Worm (Caenorhabditis elegans): ENCODE data around the gene Y39G8B.10.

DNA sequence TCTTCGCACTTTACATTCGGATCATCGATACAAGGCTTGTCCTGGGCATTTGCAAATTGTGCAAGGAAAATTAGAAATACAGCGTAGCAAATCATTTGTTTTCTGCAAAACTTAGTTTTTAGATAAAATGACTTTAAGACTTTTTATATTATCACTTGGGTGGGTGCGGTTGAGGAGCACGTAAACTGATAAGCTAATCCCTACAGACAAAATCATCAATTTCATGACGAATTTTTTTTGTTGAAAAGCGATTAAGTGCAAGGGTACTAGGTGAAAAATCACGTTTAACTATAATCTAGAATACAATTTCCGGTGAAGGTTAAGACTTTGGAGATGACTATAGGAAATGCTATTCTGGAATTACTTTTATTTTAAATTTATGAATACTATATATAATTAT, 14.6 kb upstream of the Y39G8B.10 start, which contains the start of gene F01D5.1:
- no peak for TF ChIP-seq ceh-82 (tag; optimal IDR thresholded peaks at IDR 0.05)
- TF ChIP-seq unc-62 (GFP tag; optimal IDR thresholded peaks at IDR 0.05), result no peak
